Worm (Caenorhabditis elegans) whole organism, midembryonic: ENCODE results near the gene grl-2.

Experiments
- flt-1 ChIP-seq: fragments of 200-800 bp; sonication (Bioruptor generic); IDR thresholded peaks from 2 replicates; pipeline ENCODE4 v1.3.6; 2022; ENCODE audit warnings: missing genetic modification characterization, missing compliant biosample characterization
- med-1 ChIP-seq: sonication (generic microtip); optimal IDR thresholded peaks from 2 replicates; lab custom pipeline; 2017; ENCODE audit warnings: missing genetic modification characterization, mild to moderate bottlenecking, missing compliant biosample characterization, antibody characterized with exemption, missing genetic modification reagents; ENCODE audit not compliant: insufficient read depth
- ztf-23 ChIP-seq: fragments of 200-800 bp; sonication (Bioruptor generic); IDR thresholded peaks from 2 replicates; pipeline ENCODE4 v1.3.6; 2022; ENCODE audit warnings: missing genetic modification reagents, missing genetic modification characterization, missing compliant biosample characterization
- ztf-29 ChIP-seq: fragments of 200-800 bp; sonication (Bioruptor generic); IDR thresholded peaks from 2 replicates; pipeline ENCODE4 v1.3.6; 2022; ENCODE audit warnings: missing genetic modification reagents, missing genetic modification characterization, missing compliant biosample characterization

DNA sequence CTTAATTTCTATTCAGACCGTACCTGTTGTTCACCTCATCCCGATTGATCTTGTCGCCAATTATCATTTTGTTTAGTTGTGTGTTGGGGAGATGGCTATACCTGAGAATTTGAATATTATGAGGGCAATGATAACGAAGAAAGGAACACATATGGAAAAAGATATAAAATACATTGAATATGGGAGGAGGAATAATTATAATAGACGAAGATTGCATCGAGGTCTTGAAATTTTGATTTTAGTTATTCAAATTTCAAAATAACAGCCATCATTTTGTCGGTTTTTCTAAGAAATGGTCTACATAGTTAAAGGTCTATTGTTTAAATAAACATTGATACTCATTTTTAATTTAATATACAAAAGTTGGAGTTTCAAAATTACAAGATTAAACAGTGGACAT, 42.2 kb downstream of the grl-2 start, which contains the start of gene shw-3:
- TF ChIP-seq flt-1 (GFP tag; lab: Robert Waterston, UW) = no peak
- TF ChIP-seq ztf-23 = no peak
- no peak for TF ChIP-seq med-1 (GFP tag; lab: Kevin White, UChicago)
- TF ChIP-seq ztf-29 (GFP tag; lab: Robert Waterston, UW) = no peak
